Fruit fly (Drosophila melanogaster): Measurements from ENCODE around the gene Ulp1.

dm6 chrX:19171926-19172325, 36.1 kb downstream of the Ulp1 start:
- TF ChIP-seq psq (optimal IDR thresholded peaks at IDR 0.05), result no peak
- no peak for TF ChIP-seq usp (GFP tag; optimal IDR thresholded peaks at IDR 0.05)
- TF ChIP-seq EcR (GFP tag; optimal IDR thresholded peaks at IDR 0.05), result no peak
- no peak for TF ChIP-seq pan (optimal IDR thresholded peaks at IDR 0.05)
- TF ChIP-seq CG8478 (optimal IDR thresholded peaks at IDR 0.05), result no peak
